Fruit fly (Drosophila melanogaster): ENCODE measurements around the gene CG32983.

DNA sequence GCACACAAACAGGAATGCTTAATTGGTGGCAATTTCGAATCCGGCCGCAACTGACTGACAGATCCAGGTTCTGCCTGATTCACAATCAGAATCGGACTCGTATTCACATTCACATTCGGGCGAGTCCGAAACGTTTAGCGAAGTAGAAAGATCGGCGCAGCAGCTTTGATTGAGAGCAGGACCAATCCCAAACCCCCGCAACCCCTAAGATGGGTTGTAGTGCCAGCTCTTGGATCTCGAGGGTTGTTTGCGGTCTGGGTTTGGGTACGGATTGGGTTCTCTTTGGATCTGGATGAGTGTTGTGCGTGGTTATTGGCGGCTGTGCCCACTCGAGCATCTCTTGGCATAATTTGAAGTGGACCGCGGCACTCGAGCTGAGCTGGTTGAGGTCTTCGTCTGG, 21.0 kb upstream of the CG32983 start:
- no peak for TF ChIP-seq fru (GFP tag; optimal IDR thresholded peaks at IDR 0.05)
- no peak for TF ChIP-seq h (GFP tag; optimal IDR thresholded peaks at IDR 0.05)
- no peak for TF ChIP-seq pan (optimal IDR thresholded peaks at IDR 0.05)
- no peak for TF ChIP-seq usp (GFP tag; optimal IDR thresholded peaks at IDR 0.05)
- TF ChIP-seq dl (GFP tag; optimal IDR thresholded peaks at IDR 0.05; ENCODE audit: insufficient read depth in 1 of 2, partially characterized antibody in 2 of 2), result no peak
- TF ChIP-seq OdsH (GFP tag; optimal IDR thresholded peaks at IDR 0.05), result no peak
- no peak for TF ChIP-seq foxo (GFP tag; optimal IDR thresholded peaks at IDR 0.05)

Measured in whole organism, wandering third instar larva.